Fruit fly (Drosophila melanogaster) whole organism, embryonic: Measurements from ENCODE around the gene CG12009.

Experiments used
- Aef1 ChIP-seq: fragments of 200-800 bp; sonication (Bioruptor generic); IDR thresholded peaks from 3 replicates; pipeline ENCODE4 v1.3.6; 2022; ENCODE audit warnings: missing biosample characterization, missing genetic modification characterization
- Antp ChIP-seq: fragments of 200-800 bp; sonication (Bioruptor generic); optimal IDR thresholded peaks from 3 replicates; lab custom pipeline; 2016; ENCODE audit warnings: missing biosample characterization, missing genetic modification characterization
- CG11695 ChIP-seq: fragments of 200-800 bp; sonication (Bioruptor generic); IDR thresholded peaks from 3 replicates; pipeline ENCODE4 v1.3.6; 2022; ENCODE audit warnings: missing biosample characterization, missing genetic modification characterization
- CG12219 ChIP-seq: fragments of 200-800 bp; sonication (Bioruptor generic); optimal IDR thresholded peaks from 3 replicates; lab custom pipeline; 2018; ENCODE audit warnings: missing biosample characterization, mild to moderate bottlenecking, missing genetic modification characterization
- CG12769 ChIP-seq: fragments of 200-800 bp; sonication (Bioruptor generic); optimal IDR thresholded peaks from 2 replicates; lab custom pipeline; 2019; ENCODE audit warnings: missing biosample characterization, mild to moderate bottlenecking, missing genetic modification characterization, moderate library complexity
- CG13624 ChIP-seq: fragments of 200-800 bp; sonication (Bioruptor generic); optimal IDR thresholded peaks from 2 replicates; lab custom pipeline; 2016; ENCODE audit warnings: missing biosample characterization, missing genetic modification characterization
- CG1529 ChIP-seq: fragments of 200-800 bp; sonication (Bioruptor generic); optimal IDR thresholded peaks from 3 replicates; lab custom pipeline; 2018; ENCODE audit warnings: missing biosample characterization, missing genetic modification characterization
- CG16779 ChIP-seq: fragments of 200-800 bp; sonication (Bioruptor generic); IDR thresholded peaks from 2 replicates; pipeline ENCODE4 v1.3.6; 2022; ENCODE audit warnings: missing biosample characterization, missing genetic modification characterization
- CG18764 ChIP-seq: fragments of 200-800 bp; sonication (Bioruptor generic); optimal IDR thresholded peaks from 3 replicates; lab custom pipeline; 2016; ENCODE audit warnings: missing biosample characterization, missing genetic modification characterization
- CG2129 ChIP-seq: fragments of 200-800 bp; sonication (Bioruptor generic); IDR thresholded peaks from 2 replicates; pipeline ENCODE4 v1.3.6; 2022; ENCODE audit warnings: missing biosample characterization, missing genetic modification characterization; ENCODE audit not compliant: partially characterized antibody
- CG2875 ChIP-seq: fragments of 200-800 bp; sonication (Bioruptor generic); optimal IDR thresholded peaks from 2 replicates; lab custom pipeline; 2017; ENCODE audit warnings: missing biosample characterization, mild to moderate bottlenecking, missing genetic modification characterization, missing genetic modification reagents
- CG2889 ChIP-seq: fragments of 200-800 bp; sonication (Bioruptor generic); IDR thresholded peaks from 3 replicates; pipeline ENCODE4 v1.3.6; 2022; ENCODE audit warnings: missing biosample characterization, missing genetic modification characterization
- CG4360 ChIP-seq: fragments of 200-800 bp; sonication (Bioruptor generic); IDR thresholded peaks from 2 replicates; pipeline ENCODE4 v1.3.6; 2022; ENCODE audit warnings: missing biosample characterization, missing genetic modification characterization
- CG4854 ChIP-seq: fragments of 200-800 bp; sonication (Bioruptor generic); optimal IDR thresholded peaks from 2 replicates; lab custom pipeline; 2016; ENCODE audit warnings: missing biosample characterization, missing genetic modification characterization, inconsistent platforms
- CG9817 ChIP-seq: fragments of 200-800 bp; sonication (Bioruptor generic); optimal IDR thresholded peaks from 2 replicates; lab custom pipeline; 2018; ENCODE audit warnings: missing biosample characterization, mild to moderate bottlenecking, missing genetic modification characterization, moderate library complexity
- CG9932 ChIP-seq: fragments of 200-800 bp; sonication (Bioruptor generic); IDR thresholded peaks from 2 replicates; pipeline ENCODE4 v1.3.6; 2022; ENCODE audit warnings: missing biosample characterization, missing genetic modification characterization
- CHES-1-like ChIP-seq: fragments of 200-800 bp; sonication (Bioruptor generic); optimal IDR thresholded peaks from 2 replicates; lab custom pipeline; 2016; ENCODE audit warnings: missing biosample characterization, missing genetic modification characterization
- Fer2 ChIP-seq: fragments of 200-800 bp; sonication (Bioruptor generic); optimal IDR thresholded peaks from 2 replicates; lab custom pipeline; 2018; ENCODE audit warnings: missing biosample characterization, mild to moderate bottlenecking, missing genetic modification characterization, moderate library complexity
- Hsf ChIP-seq: fragments of 200-800 bp; sonication (Bioruptor generic); optimal IDR thresholded peaks from 3 replicates; lab custom pipeline; 2016; ENCODE audit warnings: missing biosample characterization, missing genetic modification characterization
- Jarid2 ChIP-seq: fragments of 200-800 bp; sonication (Bioruptor generic); optimal IDR thresholded peaks from 3 replicates; lab custom pipeline; 2017; ENCODE audit warnings: mild to moderate bottlenecking, missing biosample characterization, missing genetic modification reagents, missing genetic modification characterization
- Lpt ChIP-seq: fragments of >200 bp; optimal IDR thresholded peaks from 2 replicates; lab custom pipeline; 2018; ENCODE audit warnings: missing biosample characterization, missing genetic modification characterization
- NK7.1 ChIP-seq: fragments of 200-800 bp; sonication (Bioruptor generic); optimal IDR thresholded peaks from 3 replicates; lab custom pipeline; 2016; ENCODE audit warnings: missing biosample characterization, missing genetic modification characterization
- Nf-YB ChIP-seq: fragments of 200-800 bp; sonication (Bioruptor generic); optimal IDR thresholded peaks from 3 replicates; lab custom pipeline; 2019; ENCODE audit warnings: missing biosample characterization, mild to moderate bottlenecking, missing genetic modification characterization, moderate library complexity
- Ptx1 ChIP-seq: fragments of 200-800 bp; sonication (Bioruptor generic); IDR thresholded peaks from 2 replicates; pipeline ENCODE4 v1.3.6; 2022; ENCODE audit warnings: missing biosample characterization, missing genetic modification characterization
- Scr ChIP-seq: fragments of 200-800 bp; sonication (Bioruptor generic); IDR thresholded peaks from 2 replicates; pipeline ENCODE4 v1.3.6; 2022; ENCODE audit warnings: missing biosample characterization, missing genetic modification characterization; ENCODE audit not compliant: partially characterized antibody
- Sin3A ChIP-seq: fragments of >200 bp; optimal IDR thresholded peaks from 2 replicates; lab custom pipeline; 2018
- TFAM ChIP-seq: fragments of 200-800 bp; sonication (Bioruptor generic); optimal IDR thresholded peaks from 2 replicates; lab custom pipeline; 2017; ENCODE audit warnings: missing biosample characterization, missing genetic modification characterization, inconsistent platforms
- ara ChIP-seq: fragments of 200-800 bp; sonication (Bioruptor generic); IDR thresholded peaks from 2 replicates; pipeline ENCODE4 v1.3.6; 2022; ENCODE audit warnings: missing biosample characterization, missing genetic modification characterization
- bigmax ChIP-seq: fragments of 200-800 bp; sonication (Bioruptor generic); optimal IDR thresholded peaks from 2 replicates; lab custom pipeline; 2018; ENCODE audit warnings: missing biosample characterization, mild to moderate bottlenecking, missing genetic modification characterization
- bowl ChIP-seq: fragments of 200-800 bp; sonication (Bioruptor generic); IDR thresholded peaks from 2 replicates; pipeline ENCODE4 v1.3.6; 2022; ENCODE audit warnings: missing biosample characterization, missing genetic modification characterization
- bsh ChIP-seq, 2 experiments: fragments of 200-800 bp; sonication (Bioruptor generic); optimal IDR thresholded peaks; 2 replicates each; lab custom pipeline; 2017 to 2018; ENCODE audit warnings: mild to moderate bottlenecking in 2 of 2, missing biosample characterization in 2 of 2, missing genetic modification characterization in 2 of 2, moderate library complexity in 1 of 2
- cg ChIP-seq: fragments of 200-800 bp; sonication (Bioruptor generic); optimal IDR thresholded peaks from 3 replicates; lab custom pipeline; 2019; ENCODE audit warnings: missing biosample characterization, mild to moderate bottlenecking, missing genetic modification characterization, moderate library complexity
- ci ChIP-seq: fragments of 200-800 bp; sonication (Bioruptor generic); IDR thresholded peaks from 3 replicates; pipeline ENCODE4 v1.3.6; 2022; ENCODE audit warnings: missing biosample characterization, missing genetic modification characterization
- dimm ChIP-seq: fragments of 200-800 bp; sonication (Bioruptor generic); IDR thresholded peaks from 2 replicates; pipeline ENCODE4 v1.3.6; 2022; ENCODE audit warnings: missing biosample characterization, missing genetic modification characterization
- dysf ChIP-seq: fragments of 200-800 bp; sonication (Bioruptor generic); IDR thresholded peaks from 3 replicates; pipeline ENCODE4 v1.3.6; 2022; ENCODE audit warnings: missing biosample characterization, missing genetic modification characterization
- eve ChIP-seq, 2 experiments: fragments of >200 bp; optimal IDR thresholded peaks; 2 replicates each; lab custom pipeline; 2017; ENCODE audit warnings: missing biosample characterization in 2 of 2, missing genetic modification characterization in 2 of 2
- fd102C ChIP-seq: fragments of 200-800 bp; sonication (Bioruptor generic); optimal IDR thresholded peaks from 2 replicates; lab custom pipeline; 2018; ENCODE audit warnings: missing biosample characterization, mild to moderate bottlenecking, missing genetic modification characterization, moderate library complexity
- fd3F ChIP-seq: fragments of 200-800 bp; sonication (Bioruptor generic); optimal IDR thresholded peaks from 2 replicates; lab custom pipeline; 2018; ENCODE audit warnings: missing biosample characterization, mild to moderate bottlenecking, missing genetic modification characterization, moderate library complexity
- h ChIP-seq: fragments of >200 bp; optimal IDR thresholded peaks from 2 replicates; lab custom pipeline; 2017
- her ChIP-seq: fragments of 200-800 bp; sonication (Bioruptor generic); optimal IDR thresholded peaks from 2 replicates; lab custom pipeline; 2016; ENCODE audit warnings: missing biosample characterization, missing genetic modification characterization
- hkb ChIP-seq, 2 experiments: fragments of 200-800 bp in 1 of 2; fragments of >200 bp in 1 of 2; sonication (Bioruptor generic) in 1 of 2; IDR thresholded peaks in 1 of 2; optimal IDR thresholded peaks in 1 of 2; 2 replicates each; pipeline versions ENCODE4 v1.3.6 to Lab custom; 2017 to 2022; ENCODE audit warnings: missing biosample characterization in 1 of 2, missing genetic modification characterization in 1 of 2
- jumu ChIP-seq: fragments of 200-800 bp; sonication (Bioruptor generic); optimal IDR thresholded peaks from 3 replicates; lab custom pipeline; 2016; ENCODE audit warnings: missing biosample characterization, missing genetic modification characterization
- kah ChIP-seq: fragments of 200-800 bp; sonication (Bioruptor generic); optimal IDR thresholded peaks from 2 replicates; lab custom pipeline; 2018; ENCODE audit warnings: missing biosample characterization, mild to moderate bottlenecking, missing genetic modification characterization
- klu ChIP-seq: fragments of 200-800 bp; sonication (Bioruptor generic); IDR thresholded peaks from 2 replicates; pipeline ENCODE4 v1.3.6; 2022; ENCODE audit warnings: missing biosample characterization, missing genetic modification characterization
- odd ChIP-seq: fragments of 200-800 bp; sonication (Bioruptor generic); optimal IDR thresholded peaks from 2 replicates; lab custom pipeline; 2017; ENCODE audit warnings: missing biosample characterization, mild to moderate bottlenecking, missing genetic modification characterization
- onecut ChIP-seq: fragments of 200-800 bp; sonication (Bioruptor generic); IDR thresholded peaks from 2 replicates; pipeline ENCODE4 v1.3.6; 2022; ENCODE audit warnings: missing biosample characterization, missing genetic modification characterization
- p53 ChIP-seq: fragments of 200-800 bp; sonication (Bioruptor generic); optimal IDR thresholded peaks from 2 replicates; lab custom pipeline; 2016; ENCODE audit warnings: missing biosample characterization, missing genetic modification characterization
- run ChIP-seq: fragments of 200-800 bp; sonication (Bioruptor generic); optimal IDR thresholded peaks from 3 replicates; lab custom pipeline; 2018; ENCODE audit warnings: missing biosample characterization, mild to moderate bottlenecking, missing genetic modification characterization
- ssp ChIP-seq: fragments of 200-800 bp; sonication (Bioruptor generic); IDR thresholded peaks from 2 replicates; pipeline ENCODE4 v1.3.6; 2022; ENCODE audit warnings: missing biosample characterization, missing genetic modification characterization
- tap ChIP-seq: fragments of 200-800 bp; optimal IDR thresholded peaks from 3 replicates; lab custom pipeline; 2019; ENCODE audit warnings: missing biosample characterization, mild to moderate bottlenecking, missing genetic modification characterization, moderate library complexity

The CG12009 gene

dm6 chr3L:3249997-3250774 is 41.1 kb upstream of the CG12009 start (continued):
- TF ChIP-seq ssp (GFP tag; lab: Robert Waterston, UW) (peak; percentile 72), Antp (peak; percentile 89), Jarid2 (GFP tag; lab: Kevin White, UChicago) (peak; percentile 74), Fer2 (tag; lab: Kevin White, UChicago) (peak; percentile 80), CG11695 (GFP tag; lab: Robert Waterston, UW) (peak; percentile 90), CG13624 (GFP tag; lab: Kevin White, UChicago) (peak; percentile 95), CG2129 (GFP tag; lab: Robert Waterston, UW) (no peak), CG1529 (GFP tag; lab: Kevin White, UChicago) (peak; percentile 97), NK7.1 (peak; percentile 91), kah (peak; percentile 73), Ptx1 (GFP tag; lab: Robert Waterston, UW) (peak; percentile 88), ara (GFP tag; lab: Robert Waterston, UW) (peak; percentile 80), Scr (no peak), run (tag; lab: Kevin White, UChicago) (peak; percentile 83), cg (GFP tag; lab: Kevin White, UChicago) (no peak), dimm (GFP tag; lab: Robert Waterston, UW) (peak; percentile 69), Hsf (GFP tag; lab: Kevin White, UChicago) (peak; percentile 97), klu (GFP tag; lab: Robert Waterston, UW) (peak; percentile 88), CG12769 (tag; lab: Kevin White, UChicago) (peak; percentile 82), Nf-YB (GFP tag; lab: Kevin White, UChicago) (peak; percentile 86), CG18764 (GFP tag; lab: Kevin White, UChicago) (peak; percentile 88), Lpt (GFP tag; lab: Kevin White, UChicago) (no peak), CG16779 (GFP tag; lab: Robert Waterston, UW) (peak; percentile 44; the same call in 1 of the 2 replicates), bigmax (GFP tag; lab: Kevin White, UChicago) (no peak), CHES-1-like (peak; percentile 95), CG4360 (peak; percentile 68), fd102C (GFP tag; lab: Kevin White, UChicago) (peak; percentile 10), Sin3A (no peak), odd (GFP tag; lab: Kevin White, UChicago) (peak; percentile 96), CG9932 (GFP tag; lab: Robert Waterston, UW) (peak; percentile 87), onecut (peak; percentile 62), her (peak; percentile 88), CG2875 (peak; percentile 92), tap (tag; lab: Kevin White, UChicago) (peak; percentile 86), CG12219 (GFP tag; lab: Kevin White, UChicago) (peak; percentile 86), bowl (GFP tag; lab: Robert Waterston, UW) (no peak; the same call in 1 of the 2 replicates), h (lab: Kevin White, UChicago) (no peak), jumu (peak; percentile 93), eve (GFP tag; optimal IDR thresholded peaks at IDR 0.05; lab: Kevin White, UChicago) (peak in 1 of 2 experiments; percentile 99), TFAM (GFP tag; lab: Kevin White, UChicago) (peak; percentile 71), bsh (GFP tag; optimal IDR thresholded peaks at IDR 0.05; lab: Kevin White, UChicago) (peak; percentile 92 to 94), CG4854 (GFP tag; lab: Kevin White, UChicago) (peak; percentile 88), hkb (optimal IDR thresholded peaks at IDR 0.05; lab: Kevin White, UChicago) (no peak), hkb (GFP tag; IDR thresholded peaks at IDR 0.05; lab: Robert Waterston, UW) (peak; percentile 80), dysf (peak; percentile 93), ci (GFP tag; lab: Robert Waterston, UW) (peak; percentile 79; the same call in 2 of the 3 replicates), CG2889 (peak; percentile 85), p53 (GFP tag; lab: Kevin White, UChicago) (peak; percentile 65), Aef1 (GFP tag; lab: Robert Waterston, UW) (peak; percentile 79), CG9817 (tag; lab: Kevin White, UChicago) (peak; percentile 90), fd3F (peak; percentile 94)
